Worm (Caenorhabditis elegans) whole organism, L2 larva: ENCODE measurements around the gene nhr-225.
A peak's percentile ranks its signal among the peaks of the same experiment; 100 is the strongest.

Source experiments
- C34F6.9 ChIP-seq: fragments of 150-350 bp; optimal IDR thresholded peaks from 2 replicates; lab custom pipeline; 2014; ENCODE audit warnings: missing biosample characterization, missing genetic modification characterization
- R02D3.7 ChIP-seq: fragments of 150-350 bp; optimal IDR thresholded peaks from 2 replicates; lab custom pipeline; 2014; ENCODE audit warnings: missing biosample characterization, missing genetic modification characterization
- Y55F3AM.14 ChIP-seq: fragments of 200-800 bp; sonication (Bioruptor generic); optimal IDR thresholded peaks from 2 replicates; lab custom pipeline; 2018; ENCODE audit warnings: mild to moderate bottlenecking, missing genetic modification characterization, missing compliant biosample characterization
- alr-1 ChIP-seq: fragments of 150-350 bp; optimal IDR thresholded peaks from 2 replicates; lab custom pipeline; 2014; ENCODE audit warnings: missing biosample characterization, missing genetic modification characterization
- aly-2 ChIP-seq: fragments of 150-350 bp; optimal IDR thresholded peaks from 2 replicates; lab custom pipeline; 2014; ENCODE audit warnings: missing biosample characterization, missing genetic modification characterization
- ama-1 ChIP-seq: fragments of 150-350 bp; optimal IDR thresholded peaks from 2 replicates; lab custom pipeline; 2018; ENCODE audit warnings: inconsistent platforms
- blmp-1 ChIP-seq: sonication (generic microtip); optimal IDR thresholded peaks from 2 replicates; lab custom pipeline; 2017; ENCODE audit warnings: missing genetic modification characterization, mild to moderate bottlenecking, missing compliant biosample characterization, antibody characterized with exemption, moderate library complexity; ENCODE audit not compliant: insufficient read depth
- crh-2 ChIP-seq: sonication (generic microtip); optimal IDR thresholded peaks from 2 replicates; lab custom pipeline; 2017; ENCODE audit warnings: missing biosample characterization, missing genetic modification characterization
- dmd-4 ChIP-seq: sonication (generic microtip); optimal IDR thresholded peaks from 2 replicates; lab custom pipeline; 2017; ENCODE audit warnings: missing biosample characterization, missing genetic modification characterization
- egl-27 ChIP-seq: sonication (generic microtip); optimal IDR thresholded peaks from 3 replicates; lab custom pipeline; 2017; ENCODE audit warnings: missing biosample characterization, missing genetic modification reagents, missing genetic modification characterization
- elt-1 ChIP-seq: fragments of 150-350 bp; optimal IDR thresholded peaks from 2 replicates; lab custom pipeline; 2014; ENCODE audit warnings: missing biosample characterization, missing genetic modification characterization
- fos-1 ChIP-seq: fragments of 150-350 bp; optimal IDR thresholded peaks from 2 replicates; lab custom pipeline; 2014; ENCODE audit warnings: missing biosample characterization, missing genetic modification characterization
- gmeb-1 ChIP-seq: fragments of 150-350 bp; optimal IDR thresholded peaks from 2 replicates; lab custom pipeline; 2014; ENCODE audit warnings: missing biosample characterization, missing genetic modification characterization
- lin-11 ChIP-seq: fragments of 150-350 bp; sonication (generic microtip); optimal IDR thresholded peaks from 2 replicates; lab custom pipeline; 2014; ENCODE audit warnings: missing biosample characterization, missing genetic modification characterization, inconsistent platforms, mixed read lengths
- lin-39 ChIP-seq: fragments of 150-350 bp; optimal IDR thresholded peaks from 2 replicates; lab custom pipeline; 2014; ENCODE audit warnings: missing biosample characterization, missing genetic modification reagents, missing genetic modification characterization
- mab-5 ChIP-seq: fragments of 150-350 bp; optimal IDR thresholded peaks from 2 replicates; lab custom pipeline; 2014; ENCODE audit warnings: missing biosample characterization, missing genetic modification characterization
- mbf-1 ChIP-seq: sonication (generic microtip); optimal IDR thresholded peaks from 2 replicates; lab custom pipeline; 2017; ENCODE audit warnings: missing biosample characterization, missing genetic modification characterization
- mdl-1 ChIP-seq, 2 experiments: fragments of 150-350 bp in 1 of 2; sonication (generic microtip) in 1 of 2; optimal IDR thresholded peaks; 2 replicates each; lab custom pipeline; 2017; ENCODE audit warnings: missing biosample characterization in 2 of 2, missing genetic modification characterization in 2 of 2
- nhr-10 ChIP-seq: sonication (generic microtip); optimal IDR thresholded peaks from 2 replicates; lab custom pipeline; 2017; ENCODE audit warnings: missing biosample characterization, missing genetic modification characterization
- nhr-11 ChIP-seq: fragments of 150-350 bp; optimal IDR thresholded peaks from 2 replicates; lab custom pipeline; 2014; ENCODE audit warnings: missing biosample characterization, missing genetic modification characterization
- nhr-12 ChIP-seq: fragments of 150-350 bp; optimal IDR thresholded peaks from 2 replicates; lab custom pipeline; 2014; ENCODE audit warnings: missing biosample characterization, missing genetic modification characterization
- nhr-129 ChIP-seq: fragments of 150-350 bp; optimal IDR thresholded peaks from 2 replicates; lab custom pipeline; 2014; ENCODE audit warnings: missing biosample characterization, missing genetic modification characterization
- nhr-21 ChIP-seq: fragments of 150-350 bp; optimal IDR thresholded peaks from 2 replicates; lab custom pipeline; 2014; ENCODE audit warnings: missing biosample characterization, missing genetic modification characterization
- nhr-23 ChIP-seq: fragments of 150-350 bp; optimal IDR thresholded peaks from 2 replicates; lab custom pipeline; 2014; ENCODE audit warnings: missing biosample characterization, missing genetic modification reagents, missing genetic modification characterization
- nhr-237 ChIP-seq: fragments of 150-350 bp; optimal IDR thresholded peaks from 2 replicates; lab custom pipeline; 2014; ENCODE audit warnings: missing biosample characterization, missing genetic modification characterization
- nhr-25 ChIP-seq: fragments of 150-350 bp; sonication (generic microtip); optimal IDR thresholded peaks from 3 replicates; lab custom pipeline; 2014; ENCODE audit warnings: missing biosample characterization, missing genetic modification characterization
- nhr-77 ChIP-seq: fragments of 150-350 bp; optimal IDR thresholded peaks from 2 replicates; lab custom pipeline; 2014; ENCODE audit warnings: missing biosample characterization, missing genetic modification characterization
- peb-1 ChIP-seq: fragments of 150-350 bp; optimal IDR thresholded peaks from 2 replicates; lab custom pipeline; 2014; ENCODE audit warnings: missing biosample characterization, missing genetic modification characterization
- sem-4 ChIP-seq: fragments of 150-350 bp; optimal IDR thresholded peaks from 2 replicates; lab custom pipeline; 2014; ENCODE audit warnings: missing biosample characterization, missing genetic modification reagents, missing genetic modification characterization
- sma-3 ChIP-seq: sonication (generic microtip); optimal IDR thresholded peaks from 2 replicates; lab custom pipeline; 2016; ENCODE audit warnings: missing genetic modification reagents, missing genetic modification characterization, missing compliant biosample characterization
- snpc-4 ChIP-seq: fragments of 150-350 bp; optimal IDR thresholded peaks from 2 replicates; lab custom pipeline; 2014; ENCODE audit warnings: missing biosample characterization, missing genetic modification characterization
- unc-55 ChIP-seq: fragments of 150-350 bp; sonication (generic microtip); optimal IDR thresholded peaks from 3 replicates; lab custom pipeline; 2014; ENCODE audit warnings: missing biosample characterization, missing genetic modification reagents, missing genetic modification characterization
- zag-1 ChIP-seq: fragments of 150-350 bp; optimal IDR thresholded peaks from 2 replicates; lab custom pipeline; 2014; ENCODE audit warnings: missing biosample characterization, missing genetic modification characterization
- ztf-1 ChIP-seq: fragments of 200-800 bp; sonication (Bioruptor generic); conservative IDR thresholded peaks from 2 replicates; pipeline ENCODE4 v1.3.6; 2022; ENCODE audit warnings: missing genetic modification characterization, missing compliant biosample characterization
- ztf-11 ChIP-seq: sonication (generic microtip); optimal IDR thresholded peaks from 2 replicates; lab custom pipeline; 2017; ENCODE audit warnings: missing biosample characterization, missing genetic modification characterization
- ztf-4 ChIP-seq: fragments of 150-350 bp; optimal IDR thresholded peaks from 2 replicates; lab custom pipeline; 2014; ENCODE audit warnings: missing biosample characterization, missing genetic modification characterization

nhr-225 gene

ce11 chrV:2281499-2281898 lies 8.8 kb downstream of the nhr-225 start, which contains the start of gene nhr-228 (continued):
- TF ChIP-seq snpc-4 (no peak), egl-27 (tag; lab: Kevin White, UChicago) (no peak), nhr-10 (no peak), fos-1 (tag; lab: Kevin White, UChicago) (peak; percentile 74), crh-2 (tag; lab: Kevin White, UChicago) (peak; percentile 17), lin-39 (tag; lab: Kevin White, UChicago) (no peak), ztf-1 (GFP tag; lab: Robert Waterston, UW) (no peak), sma-3 (GFP tag; lab: Kevin White, UChicago) (no peak), elt-1 (tag; lab: Kevin White, UChicago) (no peak), nhr-25 (tag; lab: Kevin White, UChicago) (peak; percentile 15), mab-5 (tag; lab: Kevin White, UChicago) (no peak), ztf-4 (tag; lab: Kevin White, UChicago) (no peak), Y55F3AM.14 (GFP tag; lab: Kevin White, UChicago) (no peak), blmp-1 (peak; percentile 19), peb-1 (tag; lab: Kevin White, UChicago) (no peak), dmd-4 (tag; lab: Kevin White, UChicago) (no peak)

ce11 chrV:2278543-2278942 lies 11.7 kb downstream of the nhr-225 start, which contains the start of gene fbxa-137:
Gene fbxa-137 (plus strand): TSS chrV:2278816.
- TF ChIP-seq zag-1: no peak
- TF ChIP-seq gmeb-1: no peak
- peak; percentile 62 for TF ChIP-seq unc-55 (GFP tag; lab: Kevin White, UChicago)
- TF ChIP-seq C34F6.9: peak; percentile 21
- TF ChIP-seq alr-1: no peak

- TF ChIP-seq nhr-129 (peak; percentile 13), sem-4 (tag; lab: Kevin White, UChicago) (no peak)
These were observed 12.2 kb downstream of the nhr-225 start, which contains the start of gene nhr-59 for ce11 chrV:2278052-2278451. Gene nhr-59 (minus strand): TSS chrV:2278265.

ce11 chrV:2277260-2277659 lies 13.0 kb downstream of the nhr-225 start:
- TF ChIP-seq Y55F3AM.14 (GFP tag; lab: Kevin White, UChicago) (no peak), alr-1 (no peak), unc-55 (GFP tag; lab: Kevin White, UChicago) (no peak), ztf-1 (GFP tag; lab: Robert Waterston, UW) (no peak), aly-2 (tag; lab: Kevin White, UChicago) (no peak), lin-11 (tag; lab: Kevin White, UChicago) (no peak), nhr-21 (no peak), crh-2 (tag; lab: Kevin White, UChicago) (no peak), nhr-237 (no peak), ztf-11 (tag; lab: Kevin White, UChicago) (no peak), nhr-11 (tag; lab: Kevin White, UChicago) (no peak), elt-1 (tag; lab: Kevin White, UChicago) (no peak), mab-5 (tag; lab: Kevin White, UChicago) (no peak), ama-1 (no peak), nhr-129 (no peak), snpc-4 (no peak), mbf-1 (tag; lab: Kevin White, UChicago) (no peak), R02D3.7 (tag; lab: Kevin White, UChicago) (no peak)

ce11 chrV:2274253-2274892 lies 15.9 kb downstream of the nhr-225 start, which contains the start of the genes Y5H2A.4 and abu-4:
Gene Y5H2A.4 (minus strand): TSS chrV:2274353.
Gene abu-4 (plus strand): TSS chrV:2274842.
- TF ChIP-seq nhr-77 (no peak), nhr-12 (tag; lab: Kevin White, UChicago) (no peak), ztf-4 (tag; lab: Kevin White, UChicago) (no peak), nhr-23 (no peak), mdl-1 (tag; optimal IDR thresholded peaks at IDR 0.05; lab: Kevin White, UChicago) (no peak)
